Worm (Caenorhabditis elegans) whole organism, dauer: ENCODE results near the gene srt-17.

Source experiments
- unc-62 ChIP-seq: sonication (generic microtip); optimal IDR thresholded peaks from 2 replicates; lab custom pipeline; 2017; ENCODE audit warnings: missing biosample characterization, missing genetic modification reagents, missing genetic modification characterization

Gene srt-17

ce11 chrV:628527-628926 is 3.7 kb upstream of the srt-17 start, which contains the start of gene F48G7.9:
Gene F48G7.9 (minus strand): TSS chrV:628627.
- TF ChIP-seq unc-62: no peak

ce11 chrV:627585-627984 is 2.8 kb upstream of the srt-17 start, which contains the start of gene F48G7.8:
Gene F48G7.8 (minus strand): TSS chrV:627685.
- TF ChIP-seq unc-62: no peak

- TF ChIP-seq unc-62: no peak
Observed at ce11 chrV:626321-626720, 1.5 kb upstream of the srt-17 start, which contains the start of gene F48G7.7. Gene F48G7.7 (minus strand): TSS chrV:626421.

- no peak for TF ChIP-seq unc-62
Observed at ce11 chrV:622902-623301, 1.9 kb downstream of the srt-17 start, which contains the start of gene F48G7.5. Gene F48G7.5 (minus strand): TSS chrV:622935.

ce11 chrV:620987-621386 is 3.8 kb downstream of the srt-17 start:
- no peak for TF ChIP-seq unc-62

ce11 chrV:619054-619453 is 5.8 kb downstream of the srt-17 start, which contains the start of gene F48G7.4:
Gene F48G7.4 (plus strand): TSS chrV:619453.
- peak; percentile 31 for TF ChIP-seq unc-62

ce11 chrV:617917-618316 is 6.9 kb downstream of the srt-17 start:
- TF ChIP-seq unc-62: no peak

- TF ChIP-seq unc-62: no peak
Observed at ce11 chrV:615275-615674, 9.5 kb downstream of the srt-17 start, which contains the start of gene F48G7.13. Gene F48G7.13 (plus strand): TSS chrV:615575.

ce11 chrV:610217-610616 is 14.6 kb downstream of the srt-17 start, which contains the start of gene nhr-90:
Gene nhr-90 (plus strand): TSS chrV:610512.
- TF ChIP-seq unc-62: no peak

- no peak for TF ChIP-seq unc-62
Observed at ce11 chrV:609671-610070, 15.2 kb downstream of the srt-17 start, which contains the start of gene srlf-36. Gene srlf-36 (minus strand): TSS chrV:609771.

ce11 chrV:608844-609243 is 16.0 kb downstream of the srt-17 start, which contains the start of gene srw-109:
Gene srw-109 (minus strand): TSS chrV:608944.
- no peak for TF ChIP-seq unc-62

- TF ChIP-seq unc-62: no peak
Observed at ce11 chrV:604105-604504, 20.7 kb downstream of the srt-17 start, which contains the start of gene srlf-37. Gene srlf-37 (minus strand): TSS chrV:604205.

- no peak for TF ChIP-seq unc-62
Observed at ce11 chrV:600231-600630, 24.6 kb downstream of the srt-17 start, which contains the start of gene nhr-251. Gene nhr-251 (plus strand): TSS chrV:600531.

ce11 chrV:599783-600182 is 25.0 kb downstream of the srt-17 start:
- TF ChIP-seq unc-62: no peak

ce11 chrV:598626-599025 is 26.2 kb downstream of the srt-17 start:
- TF ChIP-seq unc-62: no peak

- TF ChIP-seq unc-62: no peak
Observed at ce11 chrV:597823-598222, 27.0 kb downstream of the srt-17 start.

- no peak for TF ChIP-seq unc-62
Observed at ce11 chrV:596923-597322, 27.9 kb downstream of the srt-17 start.

ce11 chrV:592959-593358 is 31.9 kb downstream of the srt-17 start, which contains the start of gene ZK488.5:
Gene ZK488.5 (plus strand): TSS chrV:593259.
- TF ChIP-seq unc-62: no peak

- TF ChIP-seq unc-62: no peak
Observed at ce11 chrV:590182-590581, 34.6 kb downstream of the srt-17 start, which contains the start of gene ZK488.6. Gene ZK488.6 (plus strand): TSS chrV:590482.
